Fruit fly (Drosophila melanogaster) whole organism, embryonic: ENCODE measurements around the gene UBL3.
A peak's percentile ranks its signal among the peaks of the same experiment; 100 is the strongest.

Source experiments
- Abd-B ChIP-seq: fragments of 200-800 bp; sonication (Bioruptor generic); optimal IDR thresholded peaks from 2 replicates; lab custom pipeline; 2018; ENCODE audit warnings: missing biosample characterization, mild to moderate bottlenecking, missing genetic modification characterization, moderate library complexity
- B-H2 ChIP-seq: fragments of 200-800 bp; sonication (Bioruptor generic); optimal IDR thresholded peaks from 2 replicates; lab custom pipeline; 2018; ENCODE audit warnings: missing biosample characterization, mild to moderate bottlenecking, missing genetic modification characterization
- CG10959 ChIP-seq: fragments of 200-800 bp; sonication (Bioruptor generic); IDR thresholded peaks from 2 replicates; pipeline ENCODE4 v1.3.6; 2022; ENCODE audit warnings: missing biosample characterization, missing genetic modification characterization
- CG13296 ChIP-seq: fragments of 200-800 bp; sonication (Bioruptor generic); optimal IDR thresholded peaks from 3 replicates; lab custom pipeline; 2018; ENCODE audit warnings: missing biosample characterization, mild to moderate bottlenecking, missing genetic modification characterization
- CG16815 ChIP-seq: fragments of 200-800 bp; sonication (Bioruptor generic); optimal IDR thresholded peaks from 3 replicates; lab custom pipeline; 2017; ENCODE audit warnings: missing biosample characterization, mild to moderate bottlenecking, missing genetic modification characterization
- CG16863 ChIP-seq: fragments of 200-800 bp; sonication (Bioruptor generic); optimal IDR thresholded peaks from 3 replicates; lab custom pipeline; 2016; ENCODE audit warnings: missing biosample characterization, missing genetic modification characterization
- CG17361 ChIP-seq: fragments of 200-800 bp; sonication (Bioruptor generic); IDR thresholded peaks from 3 replicates; pipeline ENCODE4 v1.3.6; 2022; ENCODE audit warnings: missing biosample characterization, missing genetic modification characterization
- CG17568 ChIP-seq: fragments of 200-800 bp; sonication (Bioruptor generic); optimal IDR thresholded peaks from 2 replicates; lab custom pipeline; 2018; ENCODE audit warnings: missing biosample characterization, mild to moderate bottlenecking, missing genetic modification characterization, moderate library complexity
- CG2889 ChIP-seq: fragments of 200-800 bp; sonication (Bioruptor generic); IDR thresholded peaks from 3 replicates; pipeline ENCODE4 v1.3.6; 2022; ENCODE audit warnings: missing biosample characterization, missing genetic modification characterization
- CG33557 ChIP-seq: fragments of 200-800 bp; sonication (Bioruptor generic); optimal IDR thresholded peaks from 2 replicates; lab custom pipeline; 2019; ENCODE audit warnings: missing biosample characterization, mild to moderate bottlenecking, missing genetic modification characterization, moderate library complexity
- CG42726 ChIP-seq: fragments of 200-800 bp; sonication (Bioruptor generic); IDR thresholded peaks from 2 replicates; pipeline ENCODE4 v1.3.6; 2022; ENCODE audit warnings: missing biosample characterization, missing genetic modification characterization; ENCODE audit not compliant: partially characterized antibody
- CG4617 ChIP-seq: fragments of 200-800 bp; sonication (Bioruptor generic); optimal IDR thresholded peaks from 3 replicates; lab custom pipeline; 2016; ENCODE audit warnings: missing biosample characterization, missing genetic modification characterization, borderline replicate concordance
- CG6272 ChIP-seq: fragments of 200-800 bp; sonication (Bioruptor generic); IDR thresholded peaks from 2 replicates; pipeline ENCODE4 v1.3.6; 2022; ENCODE audit warnings: missing biosample characterization, missing genetic modification characterization
- CG6683 ChIP-seq: fragments of 200-800 bp; sonication (Bioruptor generic); optimal IDR thresholded peaks from 2 replicates; lab custom pipeline; 2017; ENCODE audit warnings: missing biosample characterization, mild to moderate bottlenecking, missing genetic modification characterization, missing genetic modification reagents
- CG6791 ChIP-seq: fragments of 200-800 bp; sonication (Bioruptor generic); IDR thresholded peaks from 3 replicates; pipeline ENCODE4 v1.3.6; 2022; ENCODE audit warnings: missing biosample characterization, missing genetic modification characterization; ENCODE audit not compliant: partially characterized antibody
- CG8281 ChIP-seq: fragments of 200-800 bp; sonication (Bioruptor generic); optimal IDR thresholded peaks from 2 replicates; lab custom pipeline; 2018; ENCODE audit warnings: missing biosample characterization, mild to moderate bottlenecking, missing genetic modification characterization, moderate library complexity
- CG9437 ChIP-seq: fragments of 200-800 bp; sonication (Bioruptor generic); optimal IDR thresholded peaks from 2 replicates; lab custom pipeline; 2018; ENCODE audit warnings: missing biosample characterization, mild to moderate bottlenecking, missing genetic modification characterization
- CG9797 ChIP-seq: fragments of 200-800 bp; sonication (Bioruptor generic); optimal IDR thresholded peaks from 3 replicates; lab custom pipeline; 2018; ENCODE audit warnings: missing biosample characterization, mild to moderate bottlenecking, missing genetic modification characterization
- Deaf1 ChIP-seq: fragments of 200-800 bp; optimal IDR thresholded peaks from 3 replicates; lab custom pipeline; 2019; ENCODE audit warnings: missing biosample characterization, mild to moderate bottlenecking, missing genetic modification characterization, moderate library complexity
- ERR ChIP-seq: fragments of 200-800 bp; sonication (Bioruptor generic); optimal IDR thresholded peaks from 2 replicates; lab custom pipeline; 2016; ENCODE audit warnings: missing biosample characterization, missing genetic modification characterization
- Fer3 ChIP-seq: fragments of 200-800 bp; sonication (Bioruptor generic); optimal IDR thresholded peaks from 2 replicates; lab custom pipeline; 2018; ENCODE audit warnings: missing biosample characterization, mild to moderate bottlenecking, missing genetic modification characterization, moderate library complexity
- HLH4C ChIP-seq: fragments of 200-800 bp; sonication (Bioruptor generic); IDR thresholded peaks from 3 replicates; pipeline ENCODE4 v1.3.6; 2022; ENCODE audit warnings: missing biosample characterization, missing genetic modification characterization; ENCODE audit not compliant: partially characterized antibody
- HLHmδ ChIP-seq: fragments of 200-800 bp; sonication (Bioruptor generic); optimal IDR thresholded peaks from 2 replicates; lab custom pipeline; 2018; ENCODE audit warnings: missing biosample characterization, mild to moderate bottlenecking, missing genetic modification characterization, moderate library complexity
- MBD-R2 ChIP-seq: fragments of 200-800 bp; sonication (Bioruptor generic); IDR thresholded peaks from 2 replicates; pipeline ENCODE4 v1.3.6; 2022; ENCODE audit warnings: missing biosample characterization, missing genetic modification characterization
- Myb ChIP-seq: fragments of 200-800 bp; sonication (Bioruptor generic); optimal IDR thresholded peaks from 2 replicates; lab custom pipeline; 2016; ENCODE audit warnings: missing biosample characterization, missing genetic modification characterization
- Opbp ChIP-seq: fragments of 200-800 bp; sonication (Bioruptor generic); IDR thresholded peaks from 3 replicates; pipeline ENCODE4 v1.3.6; 2022; ENCODE audit warnings: missing biosample characterization, missing genetic modification characterization; ENCODE audit not compliant: partially characterized antibody
- Ptx1 ChIP-seq: fragments of 200-800 bp; sonication (Bioruptor generic); IDR thresholded peaks from 2 replicates; pipeline ENCODE4 v1.3.6; 2022; ENCODE audit warnings: missing biosample characterization, missing genetic modification characterization
- Sry-δ ChIP-seq: fragments of 200-800 bp; sonication (Bioruptor generic); optimal IDR thresholded peaks from 2 replicates; lab custom pipeline; 2016; ENCODE audit warnings: missing biosample characterization, missing genetic modification characterization
- Ssrp ChIP-seq: fragments of 200-800 bp; sonication (Bioruptor generic); optimal IDR thresholded peaks from 2 replicates; lab custom pipeline; 2018; ENCODE audit warnings: missing biosample characterization, mild to moderate bottlenecking, missing genetic modification characterization, moderate library complexity
- Xrp1 ChIP-seq: fragments of 200-800 bp; sonication (Bioruptor generic); IDR thresholded peaks from 2 replicates; pipeline ENCODE4 v1.3.6; 2022; ENCODE audit warnings: missing biosample characterization, missing genetic modification characterization
- ap ChIP-seq: fragments of 200-800 bp; sonication (Bioruptor generic); IDR thresholded peaks from 2 replicates; pipeline ENCODE4 v1.3.6; 2022; ENCODE audit warnings: missing biosample characterization, missing genetic modification characterization
- ase ChIP-seq: fragments of 200-800 bp; sonication (Bioruptor generic); IDR thresholded peaks from 3 replicates; pipeline ENCODE4 v1.3.6; 2022; ENCODE audit warnings: missing biosample characterization, missing genetic modification characterization
- dysf ChIP-seq: fragments of 200-800 bp; sonication (Bioruptor generic); IDR thresholded peaks from 3 replicates; pipeline ENCODE4 v1.3.6; 2022; ENCODE audit warnings: missing biosample characterization, missing genetic modification characterization
- esg ChIP-seq: fragments of 200-800 bp; sonication (Bioruptor generic); conservative IDR thresholded peaks from 2 replicates; pipeline ENCODE4 v1.3.6; 2022; ENCODE audit warnings: missing biosample characterization, missing genetic modification characterization
- ewg ChIP-seq: fragments of 200-800 bp; sonication (Bioruptor generic); optimal IDR thresholded peaks from 3 replicates; lab custom pipeline; 2017; ENCODE audit warnings: mild to moderate bottlenecking, missing biosample characterization, missing genetic modification reagents, missing genetic modification characterization
- ftz-f1 ChIP-seq: fragments of 200-800 bp; sonication (Bioruptor generic); optimal IDR thresholded peaks from 2 replicates; lab custom pipeline; 2016; ENCODE audit warnings: missing biosample characterization, missing genetic modification characterization
- fu2 ChIP-seq: fragments of 200-800 bp; sonication (Bioruptor generic); optimal IDR thresholded peaks from 2 replicates; lab custom pipeline; 2016; ENCODE audit warnings: missing biosample characterization, missing genetic modification characterization
- insv ChIP-seq, 2 experiments: fragments of 200-800 bp; sonication (Bioruptor generic); optimal IDR thresholded peaks; 3 replicates each; lab custom pipeline; 2016 to 2018; ENCODE audit warnings: missing biosample characterization in 2 of 2, missing genetic modification characterization in 2 of 2
- lbe ChIP-seq: fragments of 200-800 bp; sonication (Bioruptor generic); optimal IDR thresholded peaks from 2 replicates; lab custom pipeline; 2016; ENCODE audit warnings: missing biosample characterization, mild to moderate bottlenecking, missing genetic modification characterization
- mirr ChIP-seq: fragments of 200-800 bp; sonication (Bioruptor generic); optimal IDR thresholded peaks from 3 replicates; lab custom pipeline; 2018; ENCODE audit warnings: missing biosample characterization, mild to moderate bottlenecking, missing genetic modification characterization
- nerfin-2 ChIP-seq: fragments of 200-800 bp; sonication (Bioruptor generic); IDR thresholded peaks from 2 replicates; pipeline ENCODE4 v1.3.6; 2022; ENCODE audit warnings: missing biosample characterization, missing genetic modification characterization; ENCODE audit not compliant: partially characterized antibody
- pros ChIP-seq: fragments of 200-800 bp; sonication (Bioruptor generic); optimal IDR thresholded peaks from 3 replicates; lab custom pipeline; 2019; ENCODE audit warnings: missing biosample characterization, mild to moderate bottlenecking, missing genetic modification characterization, moderate library complexity
- slou ChIP-seq: fragments of 200-800 bp; sonication (Bioruptor generic); optimal IDR thresholded peaks from 3 replicates; lab custom pipeline; 2016; ENCODE audit warnings: missing biosample characterization, missing genetic modification characterization
- tio ChIP-seq: fragments of 200-800 bp; sonication (Bioruptor generic); optimal IDR thresholded peaks from 2 replicates; lab custom pipeline; 2017; ENCODE audit warnings: missing biosample characterization, missing genetic modification characterization, inconsistent platforms
- twi ChIP-seq: fragments of 200-800 bp; optimal IDR thresholded peaks from 2 replicates; lab custom pipeline; 2019; ENCODE audit warnings: missing biosample characterization, mild to moderate bottlenecking, missing genetic modification characterization, moderate library complexity
- unc-4 ChIP-seq: fragments of 200-800 bp; sonication (Bioruptor generic); IDR thresholded peaks from 2 replicates; pipeline ENCODE4 v1.3.6; 2022; ENCODE audit warnings: missing biosample characterization, missing genetic modification characterization; ENCODE audit not compliant: partially characterized antibody
- unpg ChIP-seq: fragments of 200-800 bp; sonication (Bioruptor generic); optimal IDR thresholded peaks from 3 replicates; lab custom pipeline; 2018; ENCODE audit warnings: missing biosample characterization, mild to moderate bottlenecking, missing genetic modification characterization, moderate library complexity
- vnd ChIP-seq: fragments of 200-800 bp; sonication (Bioruptor generic); IDR thresholded peaks from 3 replicates; pipeline ENCODE4 v1.3.6; 2022; ENCODE audit warnings: missing biosample characterization, missing genetic modification characterization; ENCODE audit not compliant: partially characterized antibody
- vvl ChIP-seq: fragments of 200-800 bp; sonication (Bioruptor generic); IDR thresholded peaks from 2 replicates; pipeline ENCODE4 v1.3.6; 2022; ENCODE audit warnings: missing biosample characterization, missing genetic modification characterization

The UBL3 gene

DNA sequence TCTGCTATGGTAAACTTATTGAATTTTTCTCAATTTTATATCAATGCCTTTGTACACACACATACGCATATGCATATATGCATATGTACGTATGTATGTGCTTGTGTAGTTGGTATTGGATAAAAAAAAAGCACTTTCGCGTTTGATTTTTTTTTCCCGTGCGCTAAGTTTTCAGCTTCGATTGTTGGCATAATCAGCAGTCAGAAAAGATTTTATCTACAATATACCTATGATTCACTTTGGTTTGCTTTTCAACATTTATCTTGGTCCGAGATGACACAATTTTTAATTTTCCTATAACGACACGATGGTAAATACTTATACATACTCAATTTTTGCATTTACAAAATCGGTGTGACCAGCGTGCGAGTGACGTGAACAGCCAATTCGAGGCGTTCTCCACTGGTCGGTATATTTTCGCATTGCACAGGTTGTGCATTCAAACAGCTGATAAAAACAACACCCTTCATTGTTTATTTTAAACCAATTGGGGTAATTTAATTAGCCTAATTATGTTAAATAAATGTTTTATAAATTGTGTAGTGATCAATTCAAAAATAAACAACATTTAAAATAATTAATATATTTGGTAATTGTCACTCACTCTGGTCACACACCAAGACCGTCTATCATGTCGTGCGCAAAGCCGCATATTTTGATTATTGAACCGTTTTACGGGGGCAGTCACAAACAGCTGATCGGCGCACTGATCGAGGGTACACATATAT, at the start of gene UBL3, which contains the start of gene CG15914 (continued):
- TF ChIP-seq unc-4: 0 out of 2 replicates have a peak, but pooled peaks have one; percentile 34
- no peak for TF ChIP-seq CG8281 (tag; lab: Kevin White, UChicago)
- TF ChIP-seq Myb (GFP tag; lab: Kevin White, UChicago): peak; percentile 10
- no peak for TF ChIP-seq Ssrp
- TF ChIP-seq ase (GFP tag; lab: Robert Waterston, UW): no peak
- no peak for TF ChIP-seq unpg (GFP tag; lab: Kevin White, UChicago)
- TF ChIP-seq CG9437 (GFP tag; lab: Kevin White, UChicago): no peak
- TF ChIP-seq CG2889 (GFP tag; lab: Robert Waterston, UW): no peak
- no peak for TF ChIP-seq pros (GFP tag; lab: Kevin White, UChicago)
- TF ChIP-seq fu2 (GFP tag; lab: Kevin White, UChicago): no peak
- no peak for TF ChIP-seq CG16863
- TF ChIP-seq MBD-R2 (GFP tag; lab: Robert Waterston, UW): peak; percentile 45
- TF ChIP-seq Sry-δ (GFP tag; lab: Kevin White, UChicago): no peak
- peak; percentile 60 for TF ChIP-seq ewg (GFP tag; lab: Kevin White, UChicago)
- no peak for TF ChIP-seq ftz-f1 (GFP tag; lab: Kevin White, UChicago)
- no peak for TF ChIP-seq nerfin-2
- TF ChIP-seq vnd (GFP tag; lab: Robert Waterston, UW): no peak
- no peak for TF ChIP-seq HLH4C (GFP tag; lab: Robert Waterston, UW)
- TF ChIP-seq CG6791: no peak
- no peak for TF ChIP-seq Xrp1 (GFP tag; lab: Robert Waterston, UW)
- TF ChIP-seq CG17568 (GFP tag; lab: Kevin White, UChicago): peak; percentile 39
- TF ChIP-seq ap (GFP tag; lab: Robert Waterston, UW): no peak
- TF ChIP-seq CG42726 (GFP tag; lab: Robert Waterston, UW): no peak
- peak; percentile 37 for TF ChIP-seq lbe (GFP tag; lab: Kevin White, UChicago)
- TF ChIP-seq CG9797 (GFP tag; lab: Kevin White, UChicago): peak; percentile 95
- TF ChIP-seq HLHmδ (GFP tag; lab: Kevin White, UChicago): no peak
- TF ChIP-seq CG16815 (GFP tag; lab: Kevin White, UChicago): no peak
- no peak for TF ChIP-seq CG13296
- TF ChIP-seq vvl (GFP tag; lab: Robert Waterston, UW): no peak
- no peak for TF ChIP-seq CG10959
- TF ChIP-seq ERR (GFP tag; lab: Kevin White, UChicago): no peak
- TF ChIP-seq B-H2: no peak
- no peak for TF ChIP-seq CG6272 (GFP tag; lab: Robert Waterston, UW)
- TF ChIP-seq CG4617 (GFP tag; lab: Kevin White, UChicago): peak; percentile 25
- TF ChIP-seq slou (GFP tag; lab: Kevin White, UChicago): no peak
- peak; percentile 14 for TF ChIP-seq twi (tag; lab: Kevin White, UChicago)
- no peak for TF ChIP-seq Fer3 (tag; lab: Kevin White, UChicago)
- no peak for TF ChIP-seq esg
- TF ChIP-seq Opbp: no peak
- no peak for TF ChIP-seq CG6683 (GFP tag; lab: Kevin White, UChicago)
- peak in 1 of 2 experiments; percentile 34 for TF ChIP-seq insv (GFP tag; optimal IDR thresholded peaks at IDR 0.05; lab: Kevin White, UChicago)
- no peak for TF ChIP-seq Abd-B (GFP tag; lab: Kevin White, UChicago)
- no peak for TF ChIP-seq tio (GFP tag; lab: Kevin White, UChicago)
- no peak for TF ChIP-seq CG33557
- no peak for TF ChIP-seq mirr (GFP tag; lab: Kevin White, UChicago)
- no peak for TF ChIP-seq Deaf1 (tag; lab: Kevin White, UChicago)
- no peak for TF ChIP-seq dysf
- peak; percentile 39; the same call in 2 of the 3 replicates for TF ChIP-seq CG17361
- no peak for TF ChIP-seq Ptx1 (GFP tag; lab: Robert Waterston, UW)
